Fruit fly (Drosophila melanogaster): ENCODE results near the gene Dnz1.

The Dnz1 gene

DNA sequence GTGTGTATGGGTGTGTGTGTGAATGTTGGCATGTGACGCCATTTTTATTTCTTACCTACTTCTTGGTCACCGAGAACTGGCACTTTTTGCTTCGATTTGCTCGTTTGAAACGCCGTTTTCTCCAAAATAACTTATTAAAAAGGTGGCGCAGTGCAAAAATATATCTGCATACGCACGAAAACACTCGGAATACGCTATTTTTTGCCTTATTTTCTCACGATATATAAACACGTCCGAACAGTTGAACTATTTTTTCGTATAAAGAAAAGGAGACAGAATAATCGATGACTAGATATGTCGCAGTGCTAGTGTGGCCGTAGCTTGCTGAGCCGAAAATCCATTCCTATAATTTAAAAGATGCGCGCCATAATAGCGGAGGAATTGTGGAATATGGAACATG is 14.1 kb downstream of the Dnz1 start, which contains the start of gene CG6700 (continued):
- peak; percentile 45 for TF ChIP-seq CG13287 (GFP tag; IDR thresholded peaks at IDR 0.05; ENCODE audit: partially characterized antibody)
- no peak for TF ChIP-seq CG3726 (GFP tag; IDR thresholded peaks at IDR 0.05)
- TF ChIP-seq CG9797 (GFP tag; optimal IDR thresholded peaks at IDR 0.05): peak; percentile 75
- no peak for TF ChIP-seq hkb (optimal IDR thresholded peaks at IDR 0.05)
- TF ChIP-seq hkb (GFP tag; IDR thresholded peaks at IDR 0.05): 0 out of 2 replicates have a peak, but pooled peaks have one; percentile 17
- TF ChIP-seq pzg (GFP tag; optimal IDR thresholded peaks at IDR 0.05): peak; percentile 64
- TF ChIP-seq CG30020 (tag; optimal IDR thresholded peaks at IDR 0.05): peak; percentile 67
- peak; percentile 55 for TF ChIP-seq CG34376 (GFP tag; optimal IDR thresholded peaks at IDR 0.05)
- peak; percentile 95 for TF ChIP-seq sd (tag; optimal IDR thresholded peaks at IDR 0.05)
- TF ChIP-seq CG11085 (GFP tag; IDR thresholded peaks at IDR 0.05): no peak
- peak; percentile 91 for TF ChIP-seq E2f2 (GFP tag; IDR thresholded peaks at IDR 0.05)
- TF ChIP-seq sr (GFP tag; IDR thresholded peaks at IDR 0.05): no peak
- TF ChIP-seq Gsc (GFP tag; IDR thresholded peaks at IDR 0.05): no peak
- TF ChIP-seq dimm (GFP tag; IDR thresholded peaks at IDR 0.05): no peak
- TF ChIP-seq MESR4 (GFP tag; optimal IDR thresholded peaks at IDR 0.05): peak; percentile 98
- TF ChIP-seq abd-A (tag; optimal IDR thresholded peaks at IDR 0.05): no peak
- peak; percentile 42 for TF ChIP-seq CG2116 (GFP tag; optimal IDR thresholded peaks at IDR 0.05)
- no peak for TF ChIP-seq ftz-f1 (GFP tag; optimal IDR thresholded peaks at IDR 0.05)
- TF ChIP-seq Med (GFP tag): peak; percentile 71
- TF ChIP-seq nerfin-1 (tag; optimal IDR thresholded peaks at IDR 0.05): peak; percentile 98
- TF ChIP-seq otp (GFP tag; IDR thresholded peaks at IDR 0.05): no peak
- TF ChIP-seq insv (GFP tag; optimal IDR thresholded peaks at IDR 0.05): peak in 1 of 2 experiments; percentile 9
- TF ChIP-seq az2 (GFP tag; optimal IDR thresholded peaks at IDR 0.05): no peak
- peak; percentile 32 for TF ChIP-seq CG10267 (tag; optimal IDR thresholded peaks at IDR 0.05)
- no peak for TF ChIP-seq lola (GFP tag; optimal IDR thresholded peaks at IDR 0.05)
- peak; percentile 90 for TF ChIP-seq pfk (GFP tag; optimal IDR thresholded peaks at IDR 0.05)
- no peak for TF ChIP-seq tin (GFP tag; optimal IDR thresholded peaks at IDR 0.05)
- TF ChIP-seq CG42726 (GFP tag; IDR thresholded peaks at IDR 0.05; ENCODE audit: partially characterized antibody): no peak
- TF ChIP-seq CG15514 (GFP tag; optimal IDR thresholded peaks at IDR 0.05): peak; percentile 58
- TF ChIP-seq YL-1 (GFP tag; optimal IDR thresholded peaks at IDR 0.05): peak; percentile 98
- TF ChIP-seq D (optimal IDR thresholded peaks at IDR 0.05): peak; percentile 41
- TF ChIP-seq D (GFP tag; optimal IDR thresholded peaks at IDR 0.05): no peak
- peak; percentile 33 for TF ChIP-seq Sry-δ (GFP tag; optimal IDR thresholded peaks at IDR 0.05)
- TF ChIP-seq CG4707 (GFP tag; optimal IDR thresholded peaks at IDR 0.05): no peak
- TF ChIP-seq CG11093 (GFP tag; IDR thresholded peaks at IDR 0.05): no peak
- peak; percentile 28 for TF ChIP-seq CG13624 (GFP tag; optimal IDR thresholded peaks at IDR 0.05)
- TF ChIP-seq Ptx1 (GFP tag; IDR thresholded peaks at IDR 0.05): no peak
- TF ChIP-seq gro (GFP tag; optimal IDR thresholded peaks at IDR 0.05): peak; percentile 49
- TF ChIP-seq esg (GFP tag; conservative IDR thresholded peaks at IDR 0.05): no peak
- peak; percentile 93 for TF ChIP-seq onecut (GFP tag; IDR thresholded peaks at IDR 0.05)
- no peak for TF ChIP-seq CG16813 (GFP tag; IDR thresholded peaks at IDR 0.05; ENCODE audit: partially characterized antibody)
- TF ChIP-seq ase (GFP tag; IDR thresholded peaks at IDR 0.05): no peak
- no peak for TF ChIP-seq Nf-YB (GFP tag; optimal IDR thresholded peaks at IDR 0.05)
- TF ChIP-seq CG10979 (tag; optimal IDR thresholded peaks at IDR 0.05): no peak
- peak; percentile 66 for TF ChIP-seq CG12659 (GFP tag; optimal IDR thresholded peaks at IDR 0.05)
- no peak for TF ChIP-seq CG4854 (GFP tag; optimal IDR thresholded peaks at IDR 0.05)
- TF ChIP-seq danr (GFP tag; IDR thresholded peaks at IDR 0.05): no peak
- peak; percentile 98 for TF ChIP-seq phol (tag; optimal IDR thresholded peaks at IDR 0.05)
- no peak for TF ChIP-seq CTCF (GFP tag; optimal IDR thresholded peaks at IDR 0.05)
- TF ChIP-seq Lim3 (GFP tag; IDR thresholded peaks at IDR 0.05): no peak
- TF ChIP-seq Scr (GFP tag; IDR thresholded peaks at IDR 0.05; ENCODE audit: partially characterized antibody): peak; percentile 40
- no peak for TF ChIP-seq CG30431 (GFP tag; optimal IDR thresholded peaks at IDR 0.05)
